Worm (Caenorhabditis elegans): ENCODE results near the gene cest-9.2.

The cest-9.2 gene

DNA sequence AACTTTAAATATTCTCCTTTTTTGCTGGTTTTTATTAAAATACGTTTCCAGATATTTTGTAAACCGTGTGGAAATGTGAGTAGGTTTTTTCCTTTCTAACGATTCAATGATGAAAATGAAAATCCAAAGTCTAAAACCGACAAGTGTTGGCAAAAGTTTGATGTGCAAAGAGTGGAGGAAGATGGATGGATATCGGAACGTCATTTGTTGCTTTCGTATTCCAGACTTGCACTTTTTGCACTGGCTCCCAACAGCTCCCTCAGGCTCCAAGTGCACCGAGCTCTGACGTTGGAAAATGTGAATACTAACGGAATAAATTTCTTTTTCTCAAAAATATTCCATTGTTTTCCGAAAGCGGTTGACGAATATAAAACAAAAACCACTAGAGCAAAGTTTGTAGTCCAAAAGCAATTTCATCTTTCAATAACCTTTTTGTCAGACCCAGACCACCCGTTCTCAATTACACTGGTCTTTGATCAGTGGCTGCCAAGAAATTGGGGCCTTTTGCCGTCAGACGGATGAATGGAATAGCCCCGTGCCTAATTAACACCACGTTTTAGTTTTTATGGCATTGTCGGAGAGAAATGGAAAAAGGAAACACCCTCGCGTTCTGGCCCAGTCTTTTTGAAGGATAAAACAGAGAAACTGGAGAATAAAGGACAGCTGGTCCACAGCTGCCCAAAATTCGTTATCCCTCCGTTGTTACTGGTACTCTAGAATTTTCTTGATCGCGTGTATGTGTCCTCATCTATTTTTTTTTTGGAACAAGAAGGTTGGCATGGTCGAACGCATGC is 39.0 kb upstream of the cest-9.2 start:
- TF ChIP-seq F13C5.2 (tag; optimal IDR thresholded peaks at IDR 0.05) (peak; percentile 25), tbx-37 (GFP tag; conservative IDR thresholded peaks at IDR 0.05) (no peak), pes-1 (GFP tag; IDR thresholded peaks at IDR 0.05) (peak; percentile 30; the same call in 1 of the 2 replicates), hmg-4 (GFP tag; optimal IDR thresholded peaks at IDR 0.05) (peak; percentile 2), hmbx-1 (tag; optimal IDR thresholded peaks at IDR 0.05) (no peak)

DNA sequence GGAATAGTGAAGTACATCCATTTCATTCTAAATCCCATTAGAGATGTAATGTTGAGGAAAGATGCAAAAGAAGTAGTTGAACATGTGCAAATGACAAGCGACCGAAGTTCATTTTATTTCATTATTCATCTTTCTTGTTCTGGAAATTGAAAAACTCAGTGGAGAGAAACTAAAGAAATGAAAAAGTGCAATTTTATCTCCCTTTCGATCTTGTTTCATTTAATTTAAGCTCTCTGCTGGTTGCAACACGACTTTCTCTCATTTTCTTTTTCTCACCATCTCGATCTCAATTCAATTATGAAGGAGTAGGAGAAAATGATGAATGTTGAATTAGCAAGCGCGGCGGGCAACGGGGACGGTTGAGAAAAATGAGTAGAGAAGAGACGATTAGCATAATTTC is 37.5 kb upstream of the cest-9.2 start:
- TF ChIP-seq sea-1 (GFP tag; conservative IDR thresholded peaks at IDR 0.05) (no peak), tra-4 (tag; optimal IDR thresholded peaks at IDR 0.05) (no peak), tbx-11 (GFP tag; IDR thresholded peaks at IDR 0.05) (no peak), ceh-36 (tag; optimal IDR thresholded peaks at IDR 0.05) (no peak), ama-1 (optimal IDR thresholded peaks at IDR 0.05) (no peak), aly-1 (tag; optimal IDR thresholded peaks at IDR 0.05) (no peak), hmg-4 (GFP tag; optimal IDR thresholded peaks at IDR 0.05) (no peak), B0310.2 (tag; optimal IDR thresholded peaks at IDR 0.05) (no peak), tbx-37 (GFP tag; conservative IDR thresholded peaks at IDR 0.05) (no peak), scrt-1 (GFP tag; IDR thresholded peaks at IDR 0.05) (no peak), ets-7 (tag; optimal IDR thresholded peaks at IDR 0.05) (no peak), hnd-1 (tag; optimal IDR thresholded peaks at IDR 0.05) (no peak), F13C5.2 (tag; optimal IDR thresholded peaks at IDR 0.05) (no peak), ceh-13 (GFP tag; optimal IDR thresholded peaks at IDR 0.05) (no peak), flt-1 (GFP tag; IDR thresholded peaks at IDR 0.05) (no peak), pes-1 (GFP tag; IDR thresholded peaks at IDR 0.05) (no peak)

DNA sequence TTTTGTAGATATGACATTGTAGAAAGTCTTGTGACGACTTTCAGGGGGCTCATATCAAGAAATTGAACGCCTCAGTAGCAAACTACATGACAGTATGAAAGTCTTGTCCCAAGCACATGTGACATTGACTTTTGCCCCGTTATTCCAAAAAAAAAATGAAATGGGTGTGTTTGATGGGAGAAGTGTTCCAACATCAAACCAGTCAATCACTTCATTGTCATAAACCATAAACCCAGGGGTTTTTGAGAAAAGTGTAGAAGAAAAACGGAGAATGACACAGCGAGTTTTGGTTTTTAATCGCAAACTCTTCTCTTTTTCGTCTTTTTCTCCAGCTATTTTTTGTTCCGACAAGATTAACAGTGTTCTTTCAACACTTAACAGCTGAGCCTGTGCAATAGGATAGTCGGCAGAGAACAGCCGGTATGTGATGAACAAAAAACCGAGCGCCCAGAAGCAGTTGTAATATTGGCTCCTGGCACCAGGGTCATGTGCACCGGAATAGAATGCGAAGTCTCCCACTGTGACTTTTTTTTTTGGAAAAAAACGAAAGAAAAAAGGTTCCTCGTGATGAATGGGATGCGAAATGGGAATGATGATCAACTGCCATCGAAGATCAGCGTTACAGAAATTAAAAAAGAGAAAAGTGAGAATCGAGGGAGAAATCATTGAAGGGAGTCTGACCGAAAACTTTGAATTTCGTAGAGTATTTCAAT is 35.9 kb upstream of the cest-9.2 start:
- TF ChIP-seq tbx-37 (GFP tag; conservative IDR thresholded peaks at IDR 0.05) (no peak), sea-1 (GFP tag; conservative IDR thresholded peaks at IDR 0.05) (no peak)

DNA sequence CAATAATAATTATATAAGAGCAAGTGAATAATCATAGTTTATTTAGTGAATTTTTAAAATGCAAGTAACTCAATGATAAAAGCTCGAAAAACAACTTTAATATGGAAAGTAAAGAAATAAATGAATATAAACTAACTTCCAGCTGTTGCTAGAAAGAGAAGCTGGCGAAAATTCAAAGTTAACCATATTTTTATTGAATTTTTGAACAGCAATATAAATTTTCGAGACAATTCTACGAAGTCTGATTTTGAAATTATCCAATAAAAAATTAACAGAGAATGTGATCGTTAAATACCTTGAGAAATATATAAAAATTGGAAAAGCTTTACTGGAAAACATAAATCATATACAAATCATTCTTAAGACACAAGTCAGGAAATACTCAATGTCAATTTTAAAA is 35.3 kb upstream of the cest-9.2 start:
- no peak for TF ChIP-seq tra-4 (tag; optimal IDR thresholded peaks at IDR 0.05)
- TF ChIP-seq hmg-4 (GFP tag; optimal IDR thresholded peaks at IDR 0.05) = no peak
- TF ChIP-seq hnd-1 (tag; optimal IDR thresholded peaks at IDR 0.05) = no peak
- no peak for TF ChIP-seq ceh-13 (GFP tag; optimal IDR thresholded peaks at IDR 0.05)
- no peak for TF ChIP-seq ama-1 (optimal IDR thresholded peaks at IDR 0.05)
- no peak for TF ChIP-seq pes-1 (GFP tag; IDR thresholded peaks at IDR 0.05)
- TF ChIP-seq tbx-11 (GFP tag; IDR thresholded peaks at IDR 0.05) = no peak
- no peak for TF ChIP-seq flt-1 (GFP tag; IDR thresholded peaks at IDR 0.05)
- TF ChIP-seq tbx-37 (GFP tag; conservative IDR thresholded peaks at IDR 0.05) = no peak
- TF ChIP-seq F13C5.2 (tag; optimal IDR thresholded peaks at IDR 0.05) = no peak
- TF ChIP-seq scrt-1 (GFP tag; IDR thresholded peaks at IDR 0.05) = no peak
- TF ChIP-seq ceh-36 (tag; optimal IDR thresholded peaks at IDR 0.05) = no peak
- no peak for TF ChIP-seq sea-1 (GFP tag; conservative IDR thresholded peaks at IDR 0.05)
- no peak for TF ChIP-seq ets-7 (tag; optimal IDR thresholded peaks at IDR 0.05)
- TF ChIP-seq B0310.2 (tag; optimal IDR thresholded peaks at IDR 0.05) = no peak
- no peak for TF ChIP-seq hmbx-1 (tag; optimal IDR thresholded peaks at IDR 0.05)
- TF ChIP-seq aly-1 (tag; optimal IDR thresholded peaks at IDR 0.05) = no peak

DNA sequence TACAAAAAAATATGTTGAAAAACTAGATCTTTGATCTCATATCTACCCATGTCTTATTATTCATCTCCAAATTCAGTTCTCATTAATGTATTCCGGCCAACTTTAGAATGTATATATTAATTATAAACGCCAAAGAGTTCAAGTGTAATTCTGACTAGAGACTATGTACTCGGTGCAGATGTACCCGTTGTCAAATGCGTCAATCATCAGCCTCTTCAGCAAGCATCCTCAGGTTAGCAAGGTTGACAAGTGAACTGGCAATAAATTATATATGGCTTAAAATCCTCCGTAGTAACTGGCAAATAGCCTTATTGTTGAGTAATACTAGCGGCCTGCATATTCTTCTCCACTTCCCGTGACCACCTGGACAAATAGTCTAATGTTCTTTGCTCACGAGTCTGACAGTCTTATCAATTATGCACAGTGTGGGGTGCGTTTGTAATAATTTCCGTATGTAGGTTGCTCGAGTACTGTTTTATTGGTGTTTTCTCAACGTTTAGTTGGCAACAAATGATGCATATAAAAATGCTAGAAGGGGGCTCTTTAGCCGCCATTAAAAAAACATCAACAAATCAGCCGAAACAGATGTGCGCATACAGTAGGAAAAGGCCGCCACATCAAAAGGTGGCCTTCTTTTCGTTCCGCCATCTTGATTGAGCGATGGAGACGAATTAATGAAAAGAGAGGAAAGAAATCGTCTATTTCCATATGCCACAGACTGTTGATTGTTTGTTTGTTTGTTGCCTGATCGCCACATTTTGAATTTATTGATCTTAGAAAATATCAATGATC is 33.4 kb upstream of the cest-9.2 start:
- TF ChIP-seq hnd-1 (tag; optimal IDR thresholded peaks at IDR 0.05) (no peak), hmg-4 (GFP tag; optimal IDR thresholded peaks at IDR 0.05) (peak; percentile 51)

DNA sequence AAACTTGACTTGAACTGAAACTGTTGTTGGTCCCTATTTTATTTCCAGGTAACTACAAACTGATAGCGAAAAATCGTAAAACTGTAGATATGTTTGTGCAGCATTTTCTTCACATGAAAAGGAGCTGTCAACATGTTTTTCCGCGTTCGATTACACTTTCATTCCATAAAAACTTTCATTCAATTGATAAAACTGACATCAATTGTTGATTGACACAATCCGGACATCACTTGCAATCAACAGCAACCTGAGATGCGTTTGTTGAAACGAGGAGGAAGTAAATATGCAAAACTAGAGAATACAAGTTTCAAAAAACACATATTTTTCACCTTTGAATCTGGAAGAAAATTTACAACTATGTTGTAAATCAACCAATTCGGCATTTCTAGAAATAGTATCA is 24.6 kb upstream of the cest-9.2 start:
- TF ChIP-seq scrt-1 (GFP tag; IDR thresholded peaks at IDR 0.05) (no peak), ceh-36 (tag; optimal IDR thresholded peaks at IDR 0.05) (no peak), pes-1 (GFP tag; IDR thresholded peaks at IDR 0.05) (no peak), hmg-4 (GFP tag; optimal IDR thresholded peaks at IDR 0.05) (no peak), B0310.2 (tag; optimal IDR thresholded peaks at IDR 0.05) (no peak), F13C5.2 (tag; optimal IDR thresholded peaks at IDR 0.05) (no peak), hmbx-1 (tag; optimal IDR thresholded peaks at IDR 0.05) (no peak), tbx-37 (GFP tag; conservative IDR thresholded peaks at IDR 0.05) (no peak), ceh-13 (GFP tag; optimal IDR thresholded peaks at IDR 0.05) (no peak), tra-4 (tag; optimal IDR thresholded peaks at IDR 0.05) (no peak), ets-7 (tag; optimal IDR thresholded peaks at IDR 0.05) (no peak), sea-1 (GFP tag; conservative IDR thresholded peaks at IDR 0.05) (no peak), hnd-1 (tag; optimal IDR thresholded peaks at IDR 0.05) (no peak), tbx-11 (GFP tag; IDR thresholded peaks at IDR 0.05) (no peak), flt-1 (GFP tag; IDR thresholded peaks at IDR 0.05) (no peak), aly-1 (tag; optimal IDR thresholded peaks at IDR 0.05) (no peak), ama-1 (optimal IDR thresholded peaks at IDR 0.05) (no peak)

DNA sequence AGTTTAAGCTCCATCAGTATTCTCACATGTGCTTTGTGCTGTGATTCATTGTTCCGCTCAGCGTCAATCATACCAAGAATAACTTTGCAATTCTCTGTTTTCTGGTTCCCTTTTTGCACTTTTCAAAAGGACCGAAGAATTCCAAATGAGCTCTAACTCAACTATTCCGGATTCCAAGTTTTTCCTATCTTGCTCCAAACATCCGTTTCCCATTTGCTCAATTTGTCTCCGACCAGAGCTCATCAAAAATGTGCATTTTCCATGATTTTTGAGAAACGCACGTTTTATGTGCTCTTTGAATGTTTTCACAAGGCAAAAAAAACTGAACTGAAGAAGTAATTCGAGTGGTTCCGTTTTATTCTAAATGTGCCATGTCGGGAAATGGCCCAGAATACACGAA is 23.6 kb upstream of the cest-9.2 start:
- TF ChIP-seq hnd-1 (tag; optimal IDR thresholded peaks at IDR 0.05) (no peak), ets-7 (tag; optimal IDR thresholded peaks at IDR 0.05) (no peak)
